Fruit fly (Drosophila melanogaster) whole organism, embryonic: ENCODE results near the gene gammaTub37C.

Experiments used
- ATbp ChIP-seq: fragments of 200-800 bp; sonication (Bioruptor generic); optimal IDR thresholded peaks from 2 replicates; lab custom pipeline; 2017; ENCODE audit warnings: missing biosample characterization, mild to moderate bottlenecking, missing genetic modification characterization, missing genetic modification reagents
- CG10209 ChIP-seq: fragments of 200-800 bp; sonication (Bioruptor generic); optimal IDR thresholded peaks from 3 replicates; lab custom pipeline; 2017; ENCODE audit warnings: missing biosample characterization, mild to moderate bottlenecking, missing genetic modification characterization, missing genetic modification reagents
- CG10321 ChIP-seq: fragments of 200-800 bp; sonication (Bioruptor generic); IDR thresholded peaks from 2 replicates; pipeline ENCODE4 v1.3.6; 2022; ENCODE audit warnings: missing biosample characterization, missing genetic modification characterization
- CG10543 ChIP-seq: fragments of 200-800 bp; sonication (Bioruptor generic); optimal IDR thresholded peaks from 3 replicates; lab custom pipeline; 2017; ENCODE audit warnings: missing biosample characterization, mild to moderate bottlenecking, missing genetic modification characterization, moderate library complexity
- CG11247 ChIP-seq: fragments of 200-800 bp; sonication (Bioruptor generic); IDR thresholded peaks from 2 replicates; pipeline ENCODE4 v1.3.6; 2022; ENCODE audit warnings: missing biosample characterization, missing genetic modification characterization
- CG11695 ChIP-seq: fragments of 200-800 bp; sonication (Bioruptor generic); IDR thresholded peaks from 3 replicates; pipeline ENCODE4 v1.3.6; 2022; ENCODE audit warnings: missing biosample characterization, missing genetic modification characterization
- CG12299 ChIP-seq: fragments of 200-800 bp; sonication (Bioruptor generic); optimal IDR thresholded peaks from 2 replicates; lab custom pipeline; 2018; ENCODE audit warnings: missing biosample characterization, mild to moderate bottlenecking, missing genetic modification characterization
- CG13287 ChIP-seq: fragments of 200-800 bp; sonication (Bioruptor generic); IDR thresholded peaks from 2 replicates; pipeline ENCODE4 v1.3.6; 2022; ENCODE audit warnings: missing biosample characterization, missing genetic modification characterization; ENCODE audit not compliant: partially characterized antibody
- CG13775 ChIP-seq: fragments of 200-800 bp; sonication (Bioruptor generic); optimal IDR thresholded peaks from 3 replicates; lab custom pipeline; 2017; ENCODE audit warnings: missing biosample characterization, mild to moderate bottlenecking, missing genetic modification characterization
- CG1602 ChIP-seq: fragments of 200-800 bp; sonication (Bioruptor generic); optimal IDR thresholded peaks from 3 replicates; lab custom pipeline; 2016; ENCODE audit warnings: missing biosample characterization, missing genetic modification characterization
- CG16779 ChIP-seq: fragments of 200-800 bp; sonication (Bioruptor generic); IDR thresholded peaks from 2 replicates; pipeline ENCODE4 v1.3.6; 2022; ENCODE audit warnings: missing biosample characterization, missing genetic modification characterization
- CG17359 ChIP-seq: fragments of 200-800 bp; sonication (Bioruptor generic); optimal IDR thresholded peaks from 3 replicates; lab custom pipeline; 2018; ENCODE audit warnings: missing biosample characterization, mild to moderate bottlenecking, missing genetic modification characterization, moderate library complexity
- CG18476 ChIP-seq: fragments of 200-800 bp; sonication (Bioruptor generic); optimal IDR thresholded peaks from 2 replicates; lab custom pipeline; 2016; ENCODE audit warnings: missing biosample characterization, mild to moderate bottlenecking, missing genetic modification characterization
- CG2116 ChIP-seq: fragments of 200-800 bp; sonication (Bioruptor generic); optimal IDR thresholded peaks from 3 replicates; lab custom pipeline; 2018; ENCODE audit warnings: missing biosample characterization, mild to moderate bottlenecking, missing genetic modification characterization
- CG4360 ChIP-seq: fragments of 200-800 bp; sonication (Bioruptor generic); IDR thresholded peaks from 2 replicates; pipeline ENCODE4 v1.3.6; 2022; ENCODE audit warnings: missing biosample characterization, missing genetic modification characterization
- CG4617 ChIP-seq: fragments of 200-800 bp; sonication (Bioruptor generic); optimal IDR thresholded peaks from 3 replicates; lab custom pipeline; 2016; ENCODE audit warnings: missing biosample characterization, missing genetic modification characterization, borderline replicate concordance
- CG7357 ChIP-seq: fragments of 200-800 bp; sonication (Bioruptor generic); IDR thresholded peaks from 3 replicates; pipeline ENCODE4 v1.3.6; 2022; ENCODE audit warnings: missing biosample characterization, missing genetic modification characterization
- CG7745 ChIP-seq: fragments of 200-800 bp; sonication (Bioruptor generic); optimal IDR thresholded peaks from 2 replicates; lab custom pipeline; 2018; ENCODE audit warnings: missing biosample characterization, mild to moderate bottlenecking, missing genetic modification characterization, moderate library complexity
- CG7786 ChIP-seq: fragments of 200-800 bp; sonication (Bioruptor generic); optimal IDR thresholded peaks from 2 replicates; lab custom pipeline; 2016; ENCODE audit warnings: missing biosample characterization, missing genetic modification characterization
- CG9932 ChIP-seq: fragments of 200-800 bp; sonication (Bioruptor generic); IDR thresholded peaks from 2 replicates; pipeline ENCODE4 v1.3.6; 2022; ENCODE audit warnings: missing biosample characterization, missing genetic modification characterization
- CoRest ChIP-seq: fragments of 200-800 bp; sonication (Bioruptor generic); optimal IDR thresholded peaks from 3 replicates; lab custom pipeline; 2018; ENCODE audit warnings: missing biosample characterization, mild to moderate bottlenecking, missing genetic modification characterization, moderate library complexity
- Fer2 ChIP-seq: fragments of 200-800 bp; sonication (Bioruptor generic); optimal IDR thresholded peaks from 2 replicates; lab custom pipeline; 2018; ENCODE audit warnings: missing biosample characterization, mild to moderate bottlenecking, missing genetic modification characterization, moderate library complexity
- GATAe ChIP-seq: fragments of 200-800 bp; sonication (Bioruptor generic); conservative IDR thresholded peaks from 2 replicates; pipeline ENCODE4 v1.3.6; 2022; ENCODE audit warnings: missing biosample characterization, missing genetic modification characterization
- H15 ChIP-seq: fragments of 200-800 bp; sonication (Bioruptor generic); IDR thresholded peaks from 3 replicates; pipeline ENCODE4 v1.3.6; 2022; ENCODE audit warnings: missing biosample characterization, missing genetic modification characterization
- H2.0 ChIP-seq: fragments of 200-800 bp; sonication (Bioruptor generic); IDR thresholded peaks from 2 replicates; pipeline ENCODE4 v1.3.6; 2022; ENCODE audit warnings: missing biosample characterization, missing genetic modification characterization
- Hey ChIP-seq: fragments of 200-800 bp; sonication (Bioruptor generic); optimal IDR thresholded peaks from 3 replicates; lab custom pipeline; 2018; ENCODE audit warnings: missing biosample characterization, mild to moderate bottlenecking, missing genetic modification characterization
- Hr3 ChIP-seq: fragments of 200-800 bp; sonication (Bioruptor generic); optimal IDR thresholded peaks from 3 replicates; lab custom pipeline; 2016; ENCODE audit warnings: missing biosample characterization, missing genetic modification characterization
- Hr51 ChIP-seq, 2 experiments: fragments of 200-800 bp; sonication (Bioruptor generic); optimal IDR thresholded peaks; 2 replicates in 1 of 2; 3 replicates in 1 of 2; lab custom pipeline; 2016 to 2018; ENCODE audit warnings: missing biosample characterization in 2 of 2, missing genetic modification characterization in 2 of 2, mild to moderate bottlenecking in 1 of 2, moderate library complexity in 1 of 2
- Kr ChIP-seq: fragments of 200-800 bp; sonication (Bioruptor generic); optimal IDR thresholded peaks from 2 replicates; lab custom pipeline; 2017; ENCODE audit warnings: missing biosample characterization, mild to moderate bottlenecking, missing genetic modification characterization
- Lhr ChIP-seq: fragments of 200-800 bp; sonication (Bioruptor generic); optimal IDR thresholded peaks from 3 replicates; lab custom pipeline; 2017; ENCODE audit warnings: mild to moderate bottlenecking, missing biosample characterization, missing genetic modification reagents, missing genetic modification characterization
- Max ChIP-seq: fragments of 200-800 bp; sonication (Bioruptor generic); optimal IDR thresholded peaks from 2 replicates; lab custom pipeline; 2016; ENCODE audit warnings: missing biosample characterization, mild to moderate bottlenecking, missing genetic modification characterization
- NC2α ChIP-seq: fragments of 200-800 bp; sonication (Bioruptor generic); optimal IDR thresholded peaks from 2 replicates; lab custom pipeline; 2016; ENCODE audit warnings: missing biosample characterization, missing genetic modification characterization
- NFAT ChIP-seq: fragments of 200-800 bp; sonication (Bioruptor generic); IDR thresholded peaks from 2 replicates; pipeline ENCODE4 v1.3.6; 2022; ENCODE audit warnings: missing biosample characterization, missing genetic modification characterization
- Optix ChIP-seq: fragments of 200-800 bp; sonication (Bioruptor generic); IDR thresholded peaks from 3 replicates; pipeline ENCODE4 v1.3.6; 2022; ENCODE audit warnings: missing biosample characterization, missing genetic modification characterization
- YL-1 ChIP-seq: fragments of 200-800 bp; sonication (Bioruptor generic); optimal IDR thresholded peaks from 3 replicates; lab custom pipeline; 2017; ENCODE audit warnings: missing biosample characterization, mild to moderate bottlenecking, missing genetic modification characterization
- amos ChIP-seq: fragments of 200-800 bp; sonication (Bioruptor generic); IDR thresholded peaks from 2 replicates; pipeline ENCODE4 v1.3.6; 2022; ENCODE audit warnings: missing biosample characterization, missing genetic modification characterization; ENCODE audit not compliant: partially characterized antibody
- cad ChIP-seq: fragments of >200 bp; optimal IDR thresholded peaks from 2 replicates; lab custom pipeline; 2017; ENCODE audit warnings: missing biosample characterization, missing genetic modification characterization
- chn ChIP-seq: fragments of 200-800 bp; sonication (Bioruptor generic); optimal IDR thresholded peaks from 2 replicates; lab custom pipeline; 2016; ENCODE audit warnings: missing biosample characterization, missing genetic modification characterization
- ci ChIP-seq: fragments of 200-800 bp; sonication (Bioruptor generic); IDR thresholded peaks from 3 replicates; pipeline ENCODE4 v1.3.6; 2022; ENCODE audit warnings: missing biosample characterization, missing genetic modification characterization
- dimm ChIP-seq: fragments of 200-800 bp; sonication (Bioruptor generic); IDR thresholded peaks from 2 replicates; pipeline ENCODE4 v1.3.6; 2022; ENCODE audit warnings: missing biosample characterization, missing genetic modification characterization
- ems ChIP-seq: fragments of 200-800 bp; sonication (Bioruptor generic); optimal IDR thresholded peaks from 3 replicates; lab custom pipeline; 2016; ENCODE audit warnings: missing biosample characterization, missing genetic modification characterization
- esg ChIP-seq: fragments of 200-800 bp; sonication (Bioruptor generic); conservative IDR thresholded peaks from 2 replicates; pipeline ENCODE4 v1.3.6; 2022; ENCODE audit warnings: missing biosample characterization, missing genetic modification characterization
- lmd ChIP-seq: fragments of 200-800 bp; sonication (Bioruptor generic); IDR thresholded peaks from 2 replicates; pipeline ENCODE4 v1.3.6; 2022; ENCODE audit warnings: missing biosample characterization, missing genetic modification characterization
- lola ChIP-seq, 3 experiments: fragments of >200 bp in 2 of 3; fragments of 200-800 bp in 1 of 3; sonication (Bioruptor generic) in 1 of 3; optimal IDR thresholded peaks; 2 replicates each; lab custom pipeline; 2017 to 2019; ENCODE audit warnings: missing biosample characterization in 3 of 3, missing genetic modification characterization in 3 of 3, mild to moderate bottlenecking in 1 of 3, moderate library complexity in 1 of 3
- luna ChIP-seq: fragments of 200-800 bp; sonication (Bioruptor generic); optimal IDR thresholded peaks from 2 replicates; lab custom pipeline; 2016; ENCODE audit warnings: missing biosample characterization, missing genetic modification characterization
- mirr ChIP-seq: fragments of 200-800 bp; sonication (Bioruptor generic); optimal IDR thresholded peaks from 3 replicates; lab custom pipeline; 2018; ENCODE audit warnings: missing biosample characterization, mild to moderate bottlenecking, missing genetic modification characterization
- pros ChIP-seq: fragments of 200-800 bp; sonication (Bioruptor generic); optimal IDR thresholded peaks from 3 replicates; lab custom pipeline; 2019; ENCODE audit warnings: missing biosample characterization, mild to moderate bottlenecking, missing genetic modification characterization, moderate library complexity
- salm ChIP-seq: fragments of 200-800 bp; sonication (Bioruptor generic); optimal IDR thresholded peaks from 2 replicates; lab custom pipeline; 2018; ENCODE audit warnings: missing biosample characterization, mild to moderate bottlenecking, missing genetic modification characterization
- seq ChIP-seq: fragments of 200-800 bp; sonication (Bioruptor generic); IDR thresholded peaks from 2 replicates; pipeline ENCODE4 v1.3.6; 2022; ENCODE audit warnings: missing biosample characterization, missing genetic modification characterization
- sqz ChIP-seq: fragments of 200-800 bp; sonication (Bioruptor generic); optimal IDR thresholded peaks from 3 replicates; lab custom pipeline; 2018; ENCODE audit warnings: missing biosample characterization, mild to moderate bottlenecking, missing genetic modification characterization
- yki ChIP-seq: fragments of >200 bp; optimal IDR thresholded peaks from 3 replicates; lab custom pipeline; 2018

gammaTub37C gene

dm6 chr2L:19190195-19190594, 4.7 kb upstream of the gammaTub37C start, which contains the start of gene drl (continued):
- TF ChIP-seq lola (GFP tag; optimal IDR thresholded peaks at IDR 0.05; lab: Kevin White, UChicago) (no peak), NFAT (GFP tag; lab: Robert Waterston, UW) (0 out of 2 replicates have a peak, but pooled peaks have one; percentile 34), CG17359 (tag; lab: Kevin White, UChicago) (peak; percentile 34), CG7357 (no peak), CG10543 (peak; percentile 38), chn (GFP tag; lab: Kevin White, UChicago) (no peak), CG7786 (no peak), CG4617 (GFP tag; lab: Kevin White, UChicago) (no peak), yki (lab: Kevin White, UChicago) (no peak), seq (GFP tag; lab: Robert Waterston, UW) (peak; percentile 30; the same call in 1 of the 2 replicates), Hr3 (GFP tag; lab: Kevin White, UChicago) (no peak), Lhr (GFP tag; lab: Kevin White, UChicago) (no peak), luna (GFP tag; lab: Kevin White, UChicago) (no peak), CG18476 (GFP tag; lab: Kevin White, UChicago) (no peak), CG4360 (no peak), CoRest (no peak), CG7745 (tag; lab: Kevin White, UChicago) (peak; percentile 7), CG13287 (peak; percentile 60; the same call in 1 of the 2 replicates), ems (peak; percentile 6), CG16779 (GFP tag; lab: Robert Waterston, UW) (peak; percentile 65), sqz (GFP tag; lab: Kevin White, UChicago) (no peak), pros (GFP tag; lab: Kevin White, UChicago) (no peak), cad (GFP tag; lab: Kevin White, UChicago) (no peak), CG9932 (GFP tag; lab: Robert Waterston, UW) (no peak; the same call in 1 of the 2 replicates), CG11695 (GFP tag; lab: Robert Waterston, UW) (0 out of 3 replicates have a peak, but pooled peaks have one; percentile 34), CG10321 (GFP tag; lab: Robert Waterston, UW) (no peak), CG10209 (GFP tag; lab: Kevin White, UChicago) (no peak), mirr (GFP tag; lab: Kevin White, UChicago) (peak; percentile 55), salm (tag; lab: Kevin White, UChicago) (peak; percentile 27), Max (no peak), Optix (GFP tag; lab: Robert Waterston, UW) (no peak), amos (peak; percentile 54), ci (GFP tag; lab: Robert Waterston, UW) (peak; percentile 82), Hey (peak; percentile 13), CG12299 (tag; lab: Kevin White, UChicago) (peak; percentile 12), Hr51 (GFP tag; optimal IDR thresholded peaks at IDR 0.05; lab: Kevin White, UChicago) (no peak), ATbp (GFP tag; lab: Kevin White, UChicago) (peak; percentile 35), CG11247 (GFP tag; lab: Robert Waterston, UW) (peak; percentile 6; the same call in 1 of the 2 replicates), esg (GFP tag; lab: Robert Waterston, UW) (no peak), H15 (0 out of 3 replicates have a peak, but pooled peaks have one; percentile 8), GATAe (GFP tag; lab: Robert Waterston, UW) (no peak), YL-1 (GFP tag; lab: Kevin White, UChicago) (no peak), CG1602 (no peak), CG13775 (GFP tag; lab: Kevin White, UChicago) (peak; percentile 7), dimm (GFP tag; lab: Robert Waterston, UW) (no peak), Fer2 (tag; lab: Kevin White, UChicago) (no peak), CG2116 (no peak), lmd (GFP tag; lab: Robert Waterston, UW) (no peak), NC2α (no peak), Kr (peak; percentile 47), H2.0 (GFP tag; lab: Robert Waterston, UW) (no peak)
